Worm (Caenorhabditis elegans) whole organism, L2 larva: ENCODE data around the gene R02C2.7.

Experiments used
- F13H6.1 ChIP-seq: sonication (generic microtip); optimal IDR thresholded peaks from 2 replicates; lab custom pipeline; 2016; ENCODE audit warnings: missing genetic modification characterization, missing compliant biosample characterization
- ama-1 ChIP-seq: fragments of 150-350 bp; optimal IDR thresholded peaks from 2 replicates; lab custom pipeline; 2018; ENCODE audit warnings: inconsistent platforms
- elt-1 ChIP-seq: fragments of 150-350 bp; optimal IDR thresholded peaks from 2 replicates; lab custom pipeline; 2014; ENCODE audit warnings: missing biosample characterization, missing genetic modification characterization
- elt-3 ChIP-seq: sonication (generic microtip); optimal IDR thresholded peaks from 2 replicates; lab custom pipeline; 2017; ENCODE audit warnings: missing biosample characterization, missing genetic modification characterization
- lin-39 ChIP-seq: fragments of 150-350 bp; optimal IDR thresholded peaks from 2 replicates; lab custom pipeline; 2014; ENCODE audit warnings: missing biosample characterization, missing genetic modification reagents, missing genetic modification characterization
- nhr-77 ChIP-seq: fragments of 150-350 bp; optimal IDR thresholded peaks from 2 replicates; lab custom pipeline; 2014; ENCODE audit warnings: missing biosample characterization, missing genetic modification characterization
- sma-9 ChIP-seq, 2 experiments: fragments of 150-350 bp in 1 of 2; sonication (generic microtip) in 1 of 2; optimal IDR thresholded peaks; 2 replicates each; lab custom pipeline; 2014 to 2016; ENCODE audit warnings: missing genetic modification characterization in 2 of 2, mild to moderate bottlenecking in 1 of 2, missing biosample characterization in 1 of 2, missing compliant biosample characterization in 1 of 2, missing genetic modification reagents in 1 of 2, moderate library complexity in 1 of 2
- unc-62 ChIP-seq: fragments of 150-350 bp; optimal IDR thresholded peaks from 2 replicates; lab custom pipeline; 2014; ENCODE audit warnings: missing biosample characterization, missing genetic modification reagents, missing genetic modification characterization

- no peak for TF ChIP-seq F13H6.1 (tag; lab: Kevin White, UChicago)
- no peak for TF ChIP-seq nhr-77 (tag; lab: Kevin White, UChicago)
- TF ChIP-seq elt-1 = no peak
- TF ChIP-seq unc-62 = no peak
- TF ChIP-seq lin-39 (tag; lab: Kevin White, UChicago) = no peak
- no peak for TF ChIP-seq ama-1
- TF ChIP-seq elt-3 = no peak
- TF ChIP-seq sma-9 (GFP tag; optimal IDR thresholded peaks at IDR 0.05; lab: Kevin White, UChicago) = no peak
- no peak for TF ChIP-seq sma-9 (tag; optimal IDR thresholded peaks at IDR 0.05; lab: Kevin White, UChicago)
Measured at ce11 chrV:246097-246496, 3.7 kb upstream of the R02C2.7 start, which contains the start of gene kin-34.
